Fruit fly (Drosophila melanogaster): ENCODE measurements around the gene CG14007.

CG14007 gene

dm6 chr2L:5720407-5721228 is 4.1 kb upstream of the CG14007 start, which contains the start of the genes CG11149 and sip1 (continued):
- TF ChIP-seq CG15514 (GFP tag; optimal IDR thresholded peaks at IDR 0.05) (no peak), CG16813 (GFP tag; IDR thresholded peaks at IDR 0.05; ENCODE audit: partially characterized antibody) (peak; percentile 48; the same call in 1 of the 3 replicates), CG18011 (GFP tag; optimal IDR thresholded peaks at IDR 0.05) (no peak), maf-S (GFP tag; optimal IDR thresholded peaks at IDR 0.05) (no peak), Dll (GFP tag; IDR thresholded peaks at IDR 0.05; ENCODE audit: partially characterized antibody) (peak; percentile 80), gsb-n (tag; optimal IDR thresholded peaks at IDR 0.05) (no peak), ato (GFP tag; IDR thresholded peaks at IDR 0.05; ENCODE audit: partially characterized antibody) (no peak), CG11695 (GFP tag; IDR thresholded peaks at IDR 0.05) (no peak), trh (GFP tag; optimal IDR thresholded peaks at IDR 0.05) (no peak), fd96Cb (tag; optimal IDR thresholded peaks at IDR 0.05) (no peak), CG4424 (GFP tag; optimal IDR thresholded peaks at IDR 0.05) (no peak), chm (GFP tag; IDR thresholded peaks at IDR 0.05) (no peak), CG4282 (GFP tag; optimal IDR thresholded peaks at IDR 0.05) (no peak), CG6683 (GFP tag; optimal IDR thresholded peaks at IDR 0.05) (no peak), Hey (tag; optimal IDR thresholded peaks at IDR 0.05) (no peak), CG2120 (GFP tag; optimal IDR thresholded peaks at IDR 0.05) (no peak), CrebB (tag; optimal IDR thresholded peaks at IDR 0.05) (no peak), Drgx (GFP tag; IDR thresholded peaks at IDR 0.05) (no peak), CG6791 (GFP tag; IDR thresholded peaks at IDR 0.05; ENCODE audit: partially characterized antibody) (peak; percentile 46; the same call in 1 of the 3 replicates), Lhr (GFP tag; optimal IDR thresholded peaks at IDR 0.05) (no peak), Scr (GFP tag; IDR thresholded peaks at IDR 0.05; ENCODE audit: partially characterized antibody) (peak; percentile 61), Xrp1 (GFP tag; IDR thresholded peaks at IDR 0.05) (no peak), Nf-YB (GFP tag; optimal IDR thresholded peaks at IDR 0.05) (no peak), Dref (GFP tag; IDR thresholded peaks at IDR 0.05) (peak; percentile 69), unpg (GFP tag; optimal IDR thresholded peaks at IDR 0.05) (no peak), ken (GFP tag; IDR thresholded peaks at IDR 0.05) (no peak), CG2678 (tag; optimal IDR thresholded peaks at IDR 0.05) (no peak), exex (tag; optimal IDR thresholded peaks at IDR 0.05) (peak; percentile 94), unc-4 (GFP tag; IDR thresholded peaks at IDR 0.05; ENCODE audit: partially characterized antibody) (peak; percentile 64), crol (GFP tag; IDR thresholded peaks at IDR 0.05) (no peak), slou (GFP tag; optimal IDR thresholded peaks at IDR 0.05) (no peak), nerfin-2 (GFP tag; IDR thresholded peaks at IDR 0.05; ENCODE audit: partially characterized antibody) (no peak), crp (GFP tag; optimal IDR thresholded peaks at IDR 0.05) (no peak), CG14965 (GFP tag; optimal IDR thresholded peaks at IDR 0.05; ENCODE audit: borderline replicate concordance) (no peak), ssp (GFP tag; IDR thresholded peaks at IDR 0.05) (no peak), dmrt99B (tag; optimal IDR thresholded peaks at IDR 0.05) (no peak), CG12659 (GFP tag; optimal IDR thresholded peaks at IDR 0.05) (no peak), chif (GFP tag; optimal IDR thresholded peaks at IDR 0.05) (no peak), Mrtf (GFP tag; IDR thresholded peaks at IDR 0.05) (no peak), CG13624 (GFP tag; optimal IDR thresholded peaks at IDR 0.05) (no peak), Dek (tag; optimal IDR thresholded peaks at IDR 0.05) (no peak), CG12219 (GFP tag; optimal IDR thresholded peaks at IDR 0.05) (no peak), cas (GFP tag; IDR thresholded peaks at IDR 0.05) (no peak), CG18262 (tag; optimal IDR thresholded peaks at IDR 0.05) (no peak), Med (GFP tag) (no peak), CG7357 (GFP tag; IDR thresholded peaks at IDR 0.05) (no peak), sisA (GFP tag; IDR thresholded peaks at IDR 0.05) (no peak), CG1602 (GFP tag; optimal IDR thresholded peaks at IDR 0.05) (no peak), CG10654 (GFP tag; optimal IDR thresholded peaks at IDR 0.05) (no peak)
